Worm (Caenorhabditis elegans): ENCODE results near the gene slc-17.8.

- TF ChIP-seq Y67H2A.10 (GFP tag; conservative IDR thresholded peaks at IDR 0.05), result no peak
- no peak for TF ChIP-seq sdz-38 (tag; optimal IDR thresholded peaks at IDR 0.05)
- no peak for TF ChIP-seq unc-130 (GFP tag; optimal IDR thresholded peaks at IDR 0.05)
- TF ChIP-seq snpc-4 (GFP tag; optimal IDR thresholded peaks at IDR 0.05), result no peak
- TF ChIP-seq snpc-4 (tag; optimal IDR thresholded peaks at IDR 0.05), result no peak
- no peak for TF ChIP-seq unc-62 (GFP tag; optimal IDR thresholded peaks at IDR 0.05)
- TF ChIP-seq ztf-18 (tag; optimal IDR thresholded peaks at IDR 0.05), result no peak
- no peak for TF ChIP-seq aptf-2 (GFP tag; conservative IDR thresholded peaks at IDR 0.05)
- TF ChIP-seq ets-4 (GFP tag; optimal IDR thresholded peaks at IDR 0.05), result no peak
- no peak for TF ChIP-seq tlf-1 (GFP tag; optimal IDR thresholded peaks at IDR 0.05)
- no peak for TF ChIP-seq snpc-1.1 (tag; optimal IDR thresholded peaks at IDR 0.05; ENCODE audit: insufficient read depth)
- TF ChIP-seq atf-7 (tag; optimal IDR thresholded peaks at IDR 0.05), result no peak
- TF ChIP-seq nfyb-1 (GFP tag; IDR thresholded peaks at IDR 0.05), result no peak
- TF ChIP-seq akir-1 (GFP tag; optimal IDR thresholded peaks at IDR 0.05), result no peak
- no peak for TF ChIP-seq dpff-1 (tag; optimal IDR thresholded peaks at IDR 0.05)
Measured at ce11 chrV:8520846-8521553, 24.4 kb downstream of the slc-17.8 start, which contains the start of the genes F45F2.11 and otpl-7.
